Worm (Caenorhabditis elegans): ENCODE data around the gene T05H10.4.

ce11 chrII:8093283-8093682 is 40.3 kb downstream of the T05H10.4 start:
- TF ChIP-seq elt-3 (tag; optimal IDR thresholded peaks at IDR 0.05) (no peak), blmp-1 (tag; optimal IDR thresholded peaks at IDR 0.05) (no peak), lin-13 (GFP tag; optimal IDR thresholded peaks at IDR 0.05) (no peak), ama-1 (optimal IDR thresholded peaks at IDR 0.05) (no peak), snpc-4 (tag; optimal IDR thresholded peaks at IDR 0.05) (no peak), aha-1 (tag; optimal IDR thresholded peaks at IDR 0.05) (no peak), mdl-1 (tag; optimal IDR thresholded peaks at IDR 0.05) (no peak), pqm-1 (tag; optimal IDR thresholded peaks at IDR 0.05) (no peak), pag-3 (tag; optimal IDR thresholded peaks at IDR 0.05; ENCODE audit: borderline replicate concordance, insufficient read depth) (no peak), jun-1 (tag; optimal IDR thresholded peaks at IDR 0.05) (no peak), grh-1 (GFP tag; IDR thresholded peaks at IDR 0.05) (no peak)

Measured in whole organism, L1 larva.